Worm (Caenorhabditis elegans): ENCODE measurements around the gene jmjd-4.

The jmjd-4 gene

DNA sequence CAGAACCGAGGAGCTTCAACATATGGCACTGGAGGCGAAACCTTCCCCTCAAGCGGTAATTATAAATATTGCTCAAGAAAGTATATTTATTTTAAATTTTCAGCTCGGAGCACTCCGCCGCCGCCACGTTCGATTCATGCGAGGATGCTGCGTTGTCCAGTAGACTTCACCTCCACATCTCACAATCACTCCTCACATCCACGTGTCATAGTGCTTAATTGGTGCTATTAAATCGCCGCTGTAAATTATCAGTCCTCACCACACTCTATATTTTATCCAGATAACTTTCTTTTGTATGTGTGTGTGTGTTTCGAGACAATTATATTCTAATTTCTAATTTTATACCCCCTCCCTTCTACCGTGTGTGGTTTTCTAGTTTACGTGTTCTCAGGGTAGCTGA, 20.8 kb upstream of the jmjd-4 start:
- TF ChIP-seq tbx-37 (GFP tag; conservative IDR thresholded peaks at IDR 0.05) (no peak), scrt-1 (GFP tag; IDR thresholded peaks at IDR 0.05) (no peak), sea-1 (GFP tag; conservative IDR thresholded peaks at IDR 0.05) (no peak), hmg-4 (GFP tag; optimal IDR thresholded peaks at IDR 0.05) (no peak)

DNA sequence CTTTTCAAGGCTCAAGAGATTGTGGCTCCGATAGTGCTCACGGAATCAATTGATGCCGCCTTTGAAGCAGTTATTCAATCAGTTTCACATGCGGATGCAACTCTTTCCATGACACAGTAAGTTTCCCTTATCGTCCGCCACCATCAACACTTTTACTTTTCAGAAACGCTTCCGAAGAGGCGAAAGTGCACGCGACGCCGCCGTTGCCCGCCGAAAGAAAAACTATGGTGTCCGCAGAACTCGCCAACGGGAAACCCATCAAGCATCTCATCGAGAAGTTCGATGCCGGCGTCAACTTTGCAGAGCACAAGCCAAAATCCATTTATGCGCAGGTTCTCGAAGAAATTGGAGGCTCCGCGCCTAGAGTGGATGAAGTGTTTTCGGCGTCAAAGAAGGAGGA, 19.6 kb upstream of the jmjd-4 start:
- no peak for TF ChIP-seq tbx-37 (GFP tag; conservative IDR thresholded peaks at IDR 0.05)
- no peak for TF ChIP-seq tra-4 (tag; optimal IDR thresholded peaks at IDR 0.05)
- no peak for TF ChIP-seq ama-1 (optimal IDR thresholded peaks at IDR 0.05)
- TF ChIP-seq hnd-1 (tag; optimal IDR thresholded peaks at IDR 0.05): no peak
- TF ChIP-seq hmg-4 (GFP tag; optimal IDR thresholded peaks at IDR 0.05): no peak
- TF ChIP-seq ceh-36 (tag; optimal IDR thresholded peaks at IDR 0.05): no peak
- no peak for TF ChIP-seq hmbx-1 (tag; optimal IDR thresholded peaks at IDR 0.05)

DNA sequence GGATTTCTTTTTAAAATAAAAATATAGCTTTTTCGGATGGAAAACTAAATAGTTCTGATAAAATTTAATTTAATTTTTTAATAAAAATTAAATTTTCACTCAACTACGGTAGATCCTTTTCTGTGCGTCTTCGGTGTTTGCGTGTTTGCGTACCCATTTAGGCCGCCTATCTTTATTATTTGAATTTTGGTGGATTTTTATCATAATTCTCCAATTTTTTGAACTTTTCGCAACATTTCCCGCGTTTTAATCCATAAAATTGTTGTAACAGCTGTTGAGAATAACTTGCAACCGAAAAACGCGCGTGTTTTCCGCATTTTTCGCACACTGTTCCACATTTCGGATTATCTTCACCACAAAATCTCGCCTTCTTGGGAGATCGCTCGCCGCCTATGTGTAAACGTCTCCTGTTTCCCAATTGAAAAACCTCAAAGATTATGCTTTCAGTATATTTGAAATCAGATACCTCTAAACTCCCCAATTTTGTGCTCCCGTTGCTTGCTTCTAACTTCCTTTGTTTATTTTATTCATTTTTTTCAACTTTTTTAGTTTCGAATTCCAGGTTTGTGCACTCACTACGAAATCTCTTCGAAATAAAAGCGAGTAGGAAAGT, 17.9 kb upstream of the jmjd-4 start, which contains the start of gene T07C4.3:
Gene T07C4.3, plus strand, starts transcription at position 563 of the 613 bp plus-strand sequence.
- TF ChIP-seq ceh-36 (tag; optimal IDR thresholded peaks at IDR 0.05) (no peak), hnd-1 (tag; optimal IDR thresholded peaks at IDR 0.05) (no peak), ceh-13 (GFP tag; optimal IDR thresholded peaks at IDR 0.05) (no peak), ama-1 (optimal IDR thresholded peaks at IDR 0.05) (no peak), sea-1 (GFP tag; conservative IDR thresholded peaks at IDR 0.05) (no peak), B0310.2 (tag; optimal IDR thresholded peaks at IDR 0.05) (no peak), pes-1 (GFP tag; IDR thresholded peaks at IDR 0.05) (no peak), tra-4 (tag; optimal IDR thresholded peaks at IDR 0.05) (no peak), F13C5.2 (tag; optimal IDR thresholded peaks at IDR 0.05) (no peak), aly-1 (tag; optimal IDR thresholded peaks at IDR 0.05) (no peak), ets-7 (tag; optimal IDR thresholded peaks at IDR 0.05) (no peak)

DNA sequence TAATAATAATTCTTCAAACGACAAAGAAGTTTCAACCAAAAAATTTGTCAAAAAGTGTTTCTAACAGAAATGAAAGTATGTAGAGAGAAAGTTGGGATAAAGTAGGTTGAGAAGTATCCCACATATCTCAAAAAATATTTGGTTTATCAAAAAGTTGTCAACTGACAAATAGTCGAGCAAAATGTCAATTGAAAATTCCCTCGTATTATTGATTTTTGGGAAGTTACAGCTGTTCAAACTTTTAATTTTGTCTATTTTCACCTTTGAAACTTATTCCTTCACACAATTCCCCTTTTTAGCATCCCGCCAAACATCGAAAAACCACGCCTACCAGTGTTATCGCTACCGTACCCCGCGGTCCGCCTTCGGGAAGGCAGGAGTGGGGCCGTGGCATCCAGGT, 13.2 kb upstream of the jmjd-4 start, which contains the start of gene tbx-8:
Gene tbx-8, plus strand, starts transcription at position 301 of the 400 bp plus-strand sequence.
- TF ChIP-seq ets-7 (tag; optimal IDR thresholded peaks at IDR 0.05): no peak
- no peak for TF ChIP-seq sea-1 (GFP tag; conservative IDR thresholded peaks at IDR 0.05)
- TF ChIP-seq pes-1 (GFP tag; IDR thresholded peaks at IDR 0.05): no peak
- TF ChIP-seq hmg-4 (GFP tag; optimal IDR thresholded peaks at IDR 0.05): no peak
- no peak for TF ChIP-seq flt-1 (GFP tag; IDR thresholded peaks at IDR 0.05)
- TF ChIP-seq hnd-1 (tag; optimal IDR thresholded peaks at IDR 0.05): no peak
- no peak for TF ChIP-seq tra-4 (tag; optimal IDR thresholded peaks at IDR 0.05)
- no peak for TF ChIP-seq F13C5.2 (tag; optimal IDR thresholded peaks at IDR 0.05)
- TF ChIP-seq ceh-13 (GFP tag; optimal IDR thresholded peaks at IDR 0.05): no peak

DNA sequence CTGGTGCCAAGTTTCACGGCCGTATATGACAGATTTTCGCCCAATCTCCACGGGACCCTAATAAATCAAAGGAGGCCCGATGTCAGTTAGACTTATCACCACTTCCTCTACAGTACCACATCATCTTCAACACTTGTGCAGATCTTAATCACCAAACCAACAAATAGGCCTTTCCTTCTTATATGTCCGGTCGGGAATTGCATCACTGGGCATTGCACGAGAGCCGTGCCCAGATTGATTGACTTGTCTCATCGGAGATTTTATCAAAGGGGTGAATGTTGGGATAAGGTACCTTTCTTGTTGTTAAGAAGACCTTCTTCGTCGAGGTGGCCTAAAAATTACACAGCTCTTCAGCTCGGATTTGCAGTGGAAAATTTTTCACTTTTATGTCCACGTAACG, 10.9 kb upstream of the jmjd-4 start:
- TF ChIP-seq hnd-1 (tag; optimal IDR thresholded peaks at IDR 0.05): no peak

DNA sequence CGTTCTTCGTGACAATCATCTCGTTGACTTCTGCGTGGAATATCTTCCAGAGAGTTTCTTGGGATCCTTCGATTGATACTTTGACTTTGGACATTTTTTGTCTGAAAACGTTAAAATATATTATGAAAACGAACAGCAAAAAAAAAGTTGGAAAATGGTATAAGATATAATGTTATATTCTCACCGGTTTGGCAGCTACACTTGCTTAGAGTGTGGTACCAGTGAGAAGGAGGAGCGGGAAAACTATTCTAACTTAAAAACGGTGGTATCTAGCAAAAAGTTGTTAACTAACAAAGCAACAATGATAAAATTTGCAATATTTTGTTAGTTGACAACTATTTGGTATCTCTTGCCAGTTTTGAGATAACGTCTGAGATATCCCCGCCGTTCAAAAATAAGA, 7.9 kb upstream of the jmjd-4 start, which contains the start of gene tbx-9:
Gene tbx-9, minus strand, starts transcription at position 101 of the 400 bp plus-strand sequence.
- no peak for TF ChIP-seq sea-1 (GFP tag; conservative IDR thresholded peaks at IDR 0.05)
- no peak for TF ChIP-seq flt-1 (GFP tag; IDR thresholded peaks at IDR 0.05)
- no peak for TF ChIP-seq tbx-37 (GFP tag; conservative IDR thresholded peaks at IDR 0.05)
- no peak for TF ChIP-seq hmbx-1 (tag; optimal IDR thresholded peaks at IDR 0.05)
- TF ChIP-seq F13C5.2 (tag; optimal IDR thresholded peaks at IDR 0.05): no peak
- no peak for TF ChIP-seq ama-1 (optimal IDR thresholded peaks at IDR 0.05)
- no peak for TF ChIP-seq scrt-1 (GFP tag; IDR thresholded peaks at IDR 0.05)
- TF ChIP-seq ceh-13 (GFP tag; optimal IDR thresholded peaks at IDR 0.05): no peak
- TF ChIP-seq hnd-1 (tag; optimal IDR thresholded peaks at IDR 0.05): no peak
- no peak for TF ChIP-seq pes-1 (GFP tag; IDR thresholded peaks at IDR 0.05)
- no peak for TF ChIP-seq tbx-11 (GFP tag; IDR thresholded peaks at IDR 0.05)
- no peak for TF ChIP-seq tra-4 (tag; optimal IDR thresholded peaks at IDR 0.05)
- TF ChIP-seq B0310.2 (tag; optimal IDR thresholded peaks at IDR 0.05): no peak
- no peak for TF ChIP-seq hmg-4 (GFP tag; optimal IDR thresholded peaks at IDR 0.05)
- no peak for TF ChIP-seq ceh-36 (tag; optimal IDR thresholded peaks at IDR 0.05)
- no peak for TF ChIP-seq aly-1 (tag; optimal IDR thresholded peaks at IDR 0.05)

DNA sequence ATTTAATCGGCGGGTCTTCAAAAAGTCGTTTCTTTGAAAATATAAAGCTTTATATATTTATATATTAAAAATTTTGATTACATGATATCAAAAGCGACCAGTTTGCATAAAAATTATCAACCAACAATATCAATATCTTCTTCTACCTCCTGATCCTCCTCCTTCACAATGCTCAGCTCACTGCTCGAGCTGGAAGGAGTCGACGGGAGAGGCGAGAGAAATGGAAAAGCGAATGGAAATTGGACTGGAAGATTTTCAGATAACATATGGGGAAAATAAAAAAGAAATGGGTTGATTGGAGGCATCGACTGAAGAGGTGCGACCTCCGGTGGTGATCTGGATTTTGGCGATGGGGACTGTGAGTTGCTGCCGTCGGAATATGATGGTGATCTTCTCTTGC, 6.1 kb upstream of the jmjd-4 start:
- TF ChIP-seq aly-1 (tag; optimal IDR thresholded peaks at IDR 0.05) (no peak), F13C5.2 (tag; optimal IDR thresholded peaks at IDR 0.05) (no peak), ceh-36 (tag; optimal IDR thresholded peaks at IDR 0.05) (no peak), flt-1 (GFP tag; IDR thresholded peaks at IDR 0.05) (no peak), hmbx-1 (tag; optimal IDR thresholded peaks at IDR 0.05) (no peak), pes-1 (GFP tag; IDR thresholded peaks at IDR 0.05) (no peak), ceh-13 (GFP tag; optimal IDR thresholded peaks at IDR 0.05) (no peak), sea-1 (GFP tag; conservative IDR thresholded peaks at IDR 0.05) (no peak), hmg-4 (GFP tag; optimal IDR thresholded peaks at IDR 0.05) (no peak), ama-1 (optimal IDR thresholded peaks at IDR 0.05) (no peak), scrt-1 (GFP tag; IDR thresholded peaks at IDR 0.05) (no peak), B0310.2 (tag; optimal IDR thresholded peaks at IDR 0.05) (no peak), tra-4 (tag; optimal IDR thresholded peaks at IDR 0.05) (no peak), ets-7 (tag; optimal IDR thresholded peaks at IDR 0.05) (no peak), tbx-11 (GFP tag; IDR thresholded peaks at IDR 0.05) (no peak), hnd-1 (tag; optimal IDR thresholded peaks at IDR 0.05) (no peak), tbx-37 (GFP tag; conservative IDR thresholded peaks at IDR 0.05) (no peak)

Measured in whole organism, early embryonic.